Fruit fly (Drosophila melanogaster): ENCODE data around the gene Nrg.

dm6 chrX:8512251-8512650 lies 4.9 kb upstream of the Nrg start:
- no peak for TF ChIP-seq Optix (GFP tag; IDR thresholded peaks at IDR 0.05)
- TF ChIP-seq amos (GFP tag; IDR thresholded peaks at IDR 0.05; ENCODE audit: partially characterized antibody): no peak
- no peak for TF ChIP-seq CG12744 (GFP tag; optimal IDR thresholded peaks at IDR 0.05)
- no peak for TF ChIP-seq CG7928 (GFP tag; optimal IDR thresholded peaks at IDR 0.05)
- no peak for TF ChIP-seq Lhr (GFP tag; optimal IDR thresholded peaks at IDR 0.05)
- TF ChIP-seq H15 (GFP tag; IDR thresholded peaks at IDR 0.05): no peak
- TF ChIP-seq usp (GFP tag; optimal IDR thresholded peaks at IDR 0.05): no peak
- no peak for TF ChIP-seq CG33557 (GFP tag; optimal IDR thresholded peaks at IDR 0.05)
- no peak for TF ChIP-seq CG12942 (GFP tag; optimal IDR thresholded peaks at IDR 0.05)
